Worm (Caenorhabditis elegans) whole organism, late embryonic: Measurements from ENCODE around the gene srbc-77.

Source experiments
- C08G9.2 ChIP-seq: sonication (generic microtip); optimal IDR thresholded peaks from 2 replicates; lab custom pipeline; 2016; ENCODE audit warnings: mild to moderate bottlenecking, missing genetic modification characterization, moderate library complexity, missing compliant biosample characterization
- K09A11.1 ChIP-seq: sonication (generic microtip); optimal IDR thresholded peaks from 2 replicates; lab custom pipeline; 2017; ENCODE audit warnings: antibody characterized with exemption, mild to moderate bottlenecking, missing genetic modification characterization, missing compliant biosample characterization; ENCODE audit not compliant: insufficient read depth
- T23F11.4 ChIP-seq: fragments of 200-800 bp; sonication (Bioruptor generic); optimal IDR thresholded peaks from 2 replicates; lab custom pipeline; 2018; ENCODE audit warnings: mild to moderate bottlenecking, missing genetic modification characterization, missing compliant biosample characterization
- Y22D7AL.16 ChIP-seq: sonication (generic microtip); optimal IDR thresholded peaks from 2 replicates; lab custom pipeline; 2016; ENCODE audit warnings: missing genetic modification characterization, missing compliant biosample characterization
- ahr-1 ChIP-seq: sonication (generic microtip); optimal IDR thresholded peaks from 2 replicates; lab custom pipeline; 2016; ENCODE audit warnings: missing genetic modification characterization, missing compliant biosample characterization
- ceh-14 ChIP-seq: sonication (generic microtip); optimal IDR thresholded peaks from 2 replicates; lab custom pipeline; 2016; ENCODE audit warnings: missing genotype, missing genetic modification characterization, missing compliant biosample characterization
- ceh-18 ChIP-seq: sonication (generic microtip); optimal IDR thresholded peaks from 2 replicates; lab custom pipeline; 2016; ENCODE audit warnings: missing genetic modification characterization, missing compliant biosample characterization
- ceh-19 ChIP-seq: fragments of 200-800 bp; sonication (Bioruptor generic); optimal IDR thresholded peaks from 2 replicates; lab custom pipeline; 2018; ENCODE audit warnings: mild to moderate bottlenecking, missing genetic modification characterization, missing compliant biosample characterization
- ceh-22 ChIP-seq: sonication (generic microtip); optimal IDR thresholded peaks from 2 replicates; lab custom pipeline; 2017; ENCODE audit warnings: missing biosample characterization, missing genetic modification characterization
- ceh-30 ChIP-seq: fragments of 150-350 bp; optimal IDR thresholded peaks from 2 replicates; lab custom pipeline; 2014; ENCODE audit warnings: missing biosample characterization, missing genetic modification characterization
- ceh-34 ChIP-seq: sonication (generic microtip); optimal IDR thresholded peaks from 2 replicates; lab custom pipeline; 2016; ENCODE audit warnings: mild to moderate bottlenecking, missing genetic modification characterization, missing compliant biosample characterization
- ceh-6 ChIP-seq: fragments of 200-800 bp; sonication (Bioruptor generic); optimal IDR thresholded peaks from 2 replicates; lab custom pipeline; 2018; ENCODE audit warnings: mild to moderate bottlenecking, missing genetic modification characterization, missing compliant biosample characterization
- ceh-9 ChIP-seq: sonication (generic microtip); optimal IDR thresholded peaks from 2 replicates; lab custom pipeline; 2016; ENCODE audit warnings: mild to moderate bottlenecking, missing genetic modification characterization, inconsistent platforms, missing compliant biosample characterization
- dve-1 ChIP-seq: sonication (generic microtip); optimal IDR thresholded peaks from 2 replicates; lab custom pipeline; 2017; ENCODE audit warnings: antibody characterized with exemption, mild to moderate bottlenecking, missing genetic modification characterization, missing compliant biosample characterization
- elt-2 ChIP-seq: sonication (generic microtip); optimal IDR thresholded peaks from 2 replicates; lab custom pipeline; 2016; ENCODE audit warnings: missing genetic modification reagents, missing genetic modification characterization, missing compliant biosample characterization
- fkh-6 ChIP-seq: sonication (generic microtip); optimal IDR thresholded peaks from 2 replicates; lab custom pipeline; 2016; ENCODE audit warnings: missing genetic modification characterization, missing compliant biosample characterization
- gmeb-2 ChIP-seq: sonication (generic microtip); optimal IDR thresholded peaks from 2 replicates; lab custom pipeline; 2016; ENCODE audit warnings: missing genetic modification characterization, inconsistent platforms, missing compliant biosample characterization
- hlh-13 ChIP-seq: fragments of 200-800 bp; sonication (Bioruptor generic); optimal IDR thresholded peaks from 2 replicates; lab custom pipeline; 2018; ENCODE audit warnings: mild to moderate bottlenecking, missing genetic modification characterization, missing compliant biosample characterization
- hlh-15 ChIP-seq: sonication (generic microtip); optimal IDR thresholded peaks from 2 replicates; lab custom pipeline; 2016; ENCODE audit warnings: missing genetic modification characterization, missing compliant biosample characterization
- hlh-30 ChIP-seq: sonication (generic microtip); optimal IDR thresholded peaks from 2 replicates; lab custom pipeline; 2017; ENCODE audit warnings: antibody characterized with exemption, missing genetic modification characterization, missing compliant biosample characterization; ENCODE audit not compliant: insufficient read depth
- lim-6 ChIP-seq: sonication (generic microtip); optimal IDR thresholded peaks from 2 replicates; lab custom pipeline; 2016; ENCODE audit warnings: missing genetic modification characterization, missing compliant biosample characterization
- madf-2 ChIP-seq: sonication (generic microtip); optimal IDR thresholded peaks from 2 replicates; lab custom pipeline; 2017; ENCODE audit warnings: missing genetic modification characterization, missing compliant biosample characterization
- npax-4 ChIP-seq: sonication (generic microtip); optimal IDR thresholded peaks from 2 replicates; lab custom pipeline; 2016; ENCODE audit warnings: missing genetic modification characterization, missing compliant biosample characterization
- odd-2 ChIP-seq: sonication (generic microtip); optimal IDR thresholded peaks from 2 replicates; lab custom pipeline; 2017; ENCODE audit warnings: antibody characterized with exemption, mild to moderate bottlenecking, missing genetic modification characterization, missing compliant biosample characterization
- pag-3 ChIP-seq: sonication (generic microtip); optimal IDR thresholded peaks from 2 replicates; lab custom pipeline; 2016; ENCODE audit warnings: missing compliant biosample characterization, missing genetic modification characterization, borderline replicate concordance
- pat-9 ChIP-seq: fragments of 200-800 bp; sonication (Bioruptor generic); optimal IDR thresholded peaks from 2 replicates; lab custom pipeline; 2018; ENCODE audit warnings: mild to moderate bottlenecking, missing genetic modification characterization, moderate library complexity, missing compliant biosample characterization
- pha-2 ChIP-seq: sonication (generic microtip); optimal IDR thresholded peaks from 2 replicates; lab custom pipeline; 2017; ENCODE audit warnings: mild to moderate bottlenecking, missing genetic modification characterization, missing compliant biosample characterization
- rnt-1 ChIP-seq: sonication (generic microtip); optimal IDR thresholded peaks from 2 replicates; lab custom pipeline; 2016; ENCODE audit warnings: missing genetic modification characterization, missing compliant biosample characterization
- sdc-2 ChIP-seq: sonication (generic microtip); optimal IDR thresholded peaks from 2 replicates; lab custom pipeline; 2016; ENCODE audit warnings: missing genotype, missing genetic modification characterization, missing compliant biosample characterization
- sox-2 ChIP-seq: fragments of 200-800 bp; sonication (Bioruptor generic); IDR thresholded peaks from 2 replicates; pipeline ENCODE4 v1.3.6; 2022; ENCODE audit warnings: missing genetic modification reagents, missing genetic modification characterization, missing compliant biosample characterization
- ttx-3 ChIP-seq: sonication (generic microtip); optimal IDR thresholded peaks from 2 replicates; lab custom pipeline; 2016; ENCODE audit warnings: missing genetic modification reagents, missing genetic modification characterization, missing compliant biosample characterization
- unc-3 ChIP-seq, 2 experiments: fragments of 200-800 bp in 1 of 2; sonication (Bioruptor generic) in 1 of 2; sonication (generic microtip) in 1 of 2; conservative IDR thresholded peaks in 1 of 2; optimal IDR thresholded peaks in 1 of 2; 2 replicates each; pipeline versions ENCODE4 v1.3.6 to Lab custom; 2016 to 2022; ENCODE audit warnings: missing compliant biosample characterization in 2 of 2, missing genetic modification characterization in 2 of 2, missing genetic modification reagents in 1 of 2
- unc-42 ChIP-seq: sonication (generic microtip); optimal IDR thresholded peaks from 2 replicates; lab custom pipeline; 2016; ENCODE audit warnings: missing genotype, missing genetic modification characterization, missing compliant biosample characterization
- unc-55 ChIP-seq: sonication (generic microtip); optimal IDR thresholded peaks from 2 replicates; lab custom pipeline; 2017; ENCODE audit warnings: missing biosample characterization, missing genetic modification reagents, missing genetic modification characterization
- unc-86 ChIP-seq: sonication (generic microtip); optimal IDR thresholded peaks from 2 replicates; lab custom pipeline; 2016; ENCODE audit warnings: missing genetic modification characterization, missing compliant biosample characterization
- zip-5 ChIP-seq: sonication (generic microtip); optimal IDR thresholded peaks from 2 replicates; lab custom pipeline; 2016; ENCODE audit warnings: missing genetic modification characterization, missing compliant biosample characterization

srbc-77 gene

DNA sequence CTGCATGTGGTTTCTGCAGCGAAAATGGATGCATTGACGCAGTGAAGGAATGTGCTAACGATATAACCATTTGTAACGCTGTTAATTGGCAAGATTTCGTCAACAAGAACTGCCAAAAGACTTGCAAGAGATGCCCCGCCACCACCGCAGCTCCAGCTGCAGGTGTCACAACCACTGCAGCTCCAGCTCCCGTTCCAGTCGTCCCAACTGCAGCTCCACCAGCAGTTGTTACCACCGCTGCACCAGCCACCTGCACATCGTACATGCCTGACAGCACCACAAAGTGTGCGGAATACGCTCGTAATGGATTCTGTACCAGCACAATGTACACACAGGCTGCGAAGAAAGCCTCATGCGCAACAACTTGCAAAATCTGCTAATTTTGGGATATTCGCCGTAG lies 17.3 kb upstream of the srbc-77 start:
- no peak for TF ChIP-seq madf-2 (tag; lab: Kevin White, UChicago)
- no peak for TF ChIP-seq T23F11.4
- no peak for TF ChIP-seq ceh-34 (tag; lab: Kevin White, UChicago)
- no peak for TF ChIP-seq pat-9
- TF ChIP-seq C08G9.2 (tag; lab: Kevin White, UChicago) = no peak
- no peak for TF ChIP-seq lim-6
- no peak for TF ChIP-seq fkh-6
- no peak for TF ChIP-seq gmeb-2 (tag; lab: Kevin White, UChicago)
- no peak for TF ChIP-seq dve-1
- TF ChIP-seq ahr-1 (tag; lab: Kevin White, UChicago) = no peak
- TF ChIP-seq K09A11.1 (tag; lab: Kevin White, UChicago) = no peak
- no peak for TF ChIP-seq ceh-9 (tag; lab: Kevin White, UChicago)
- TF ChIP-seq ceh-22 (tag; lab: Kevin White, UChicago) = no peak
- TF ChIP-seq unc-3 (GFP tag; conservative IDR thresholded peaks at IDR 0.05; lab: Robert Waterston, UW) = no peak
- TF ChIP-seq unc-3 (tag; optimal IDR thresholded peaks at IDR 0.05; lab: Kevin White, UChicago) = no peak
- TF ChIP-seq hlh-13 (GFP tag; lab: Kevin White, UChicago) = no peak
- no peak for TF ChIP-seq ceh-30 (tag; lab: Kevin White, UChicago)
- TF ChIP-seq Y22D7AL.16 = no peak

DNA sequence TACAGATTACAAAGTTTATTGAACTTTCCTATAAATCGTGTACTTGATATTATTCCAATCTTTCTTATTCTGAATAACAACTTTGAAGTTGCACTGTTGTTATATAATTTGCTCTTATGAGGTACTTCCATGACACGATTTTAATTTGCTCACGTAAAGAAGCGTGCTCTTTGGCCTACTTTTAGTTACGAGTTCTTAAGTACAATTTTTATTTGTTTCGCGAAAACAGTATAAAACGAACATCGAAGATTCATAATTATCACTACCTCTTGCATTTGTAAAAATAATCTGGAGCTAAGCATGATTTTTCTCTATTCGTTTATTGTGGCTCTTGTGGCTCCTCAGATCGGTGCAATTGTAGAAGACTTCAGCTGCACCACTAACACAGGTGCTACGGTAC lies 16.3 kb upstream of the srbc-77 start, which contains the start of gene F35E8.7:
Gene F35E8.7 (plus strand): TSS at position 301 of the 400 bp plus-strand sequence.
- TF ChIP-seq rnt-1 (tag; lab: Kevin White, UChicago) (no peak), hlh-30 (tag; lab: Kevin White, UChicago) (no peak), unc-86 (tag; lab: Kevin White, UChicago) (no peak), ahr-1 (tag; lab: Kevin White, UChicago) (no peak)
- TF ChIP-seq, all 69 proteins: peak for 0

DNA sequence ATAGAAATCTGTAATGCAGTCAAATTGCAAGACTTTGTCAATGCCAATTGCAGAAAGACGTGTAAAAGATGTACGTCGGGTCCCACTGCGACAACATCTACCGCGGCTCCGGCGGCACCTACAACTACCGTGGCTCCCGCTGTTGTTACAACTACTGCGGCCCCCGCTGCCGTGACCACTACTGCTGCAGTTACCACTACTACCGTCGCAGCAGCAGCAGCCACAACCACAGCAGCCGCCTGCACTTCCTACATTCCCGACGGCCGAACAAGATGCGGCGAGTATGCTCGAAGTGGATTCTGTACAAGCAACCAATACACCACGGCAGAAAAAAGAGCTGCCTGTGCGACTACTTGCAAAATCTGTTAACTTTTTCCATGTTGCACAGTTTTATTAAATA lies 15.2 kb upstream of the srbc-77 start:
- no peak for TF ChIP-seq unc-86 (tag; lab: Kevin White, UChicago)
- no peak for TF ChIP-seq ttx-3 (tag; lab: Kevin White, UChicago)
- TF ChIP-seq unc-55 = no peak
- no peak for TF ChIP-seq unc-42 (tag; lab: Kevin White, UChicago)
- no peak for TF ChIP-seq npax-4 (tag; lab: Kevin White, UChicago)
- TF ChIP-seq pag-3 (tag; lab: Kevin White, UChicago) = no peak
- TF ChIP-seq sdc-2 (tag; lab: Kevin White, UChicago) = no peak
- no peak for TF ChIP-seq Y22D7AL.16
- TF ChIP-seq ceh-9 (tag; lab: Kevin White, UChicago) = no peak
- no peak for TF ChIP-seq sox-2 (GFP tag; lab: Robert Waterston, UW)
- no peak for TF ChIP-seq odd-2 (tag; lab: Kevin White, UChicago)
- TF ChIP-seq ceh-14 (tag; lab: Kevin White, UChicago) = no peak
- TF ChIP-seq pha-2 = no peak
- TF ChIP-seq elt-2 (tag; lab: Kevin White, UChicago) = no peak

- TF ChIP-seq unc-3 (GFP tag; conservative IDR thresholded peaks at IDR 0.05; lab: Robert Waterston, UW) (no peak), unc-3 (tag; optimal IDR thresholded peaks at IDR 0.05; lab: Kevin White, UChicago) (no peak), ceh-18 (no peak), pha-2 (no peak), hlh-15 (tag; lab: Kevin White, UChicago) (no peak), ceh-6 (GFP tag; lab: Kevin White, UChicago) (no peak), ceh-19 (GFP tag; lab: Kevin White, UChicago) (no peak), zip-5 (tag; lab: Kevin White, UChicago) (no peak), unc-42 (tag; lab: Kevin White, UChicago) (no peak)
Measured at ce11 chrV:15915307-15915706, 14.7 kb upstream of the srbc-77 start.
